Worm (Caenorhabditis elegans): ENCODE measurements around the gene col-143.

Gene col-143

ce11 chrV:6839008-6839407, 3.6 kb downstream of the col-143 start, which contains the start of gene hpo-8:
Gene hpo-8 (plus strand): TSS chrV:6839289.
- no peak for TF ChIP-seq ham-2 (GFP tag; optimal IDR thresholded peaks at IDR 0.05)
- no peak for TF ChIP-seq bed-3 (GFP tag; optimal IDR thresholded peaks at IDR 0.05)
- TF ChIP-seq nhr-76 (tag; optimal IDR thresholded peaks at IDR 0.05), result no peak
- no peak for TF ChIP-seq pha-4 (tag; optimal IDR thresholded peaks at IDR 0.05)
- no peak for TF ChIP-seq drap-1 (GFP tag; optimal IDR thresholded peaks at IDR 0.05)
- TF ChIP-seq hlh-1 (tag; optimal IDR thresholded peaks at IDR 0.05), result no peak

DNA sequence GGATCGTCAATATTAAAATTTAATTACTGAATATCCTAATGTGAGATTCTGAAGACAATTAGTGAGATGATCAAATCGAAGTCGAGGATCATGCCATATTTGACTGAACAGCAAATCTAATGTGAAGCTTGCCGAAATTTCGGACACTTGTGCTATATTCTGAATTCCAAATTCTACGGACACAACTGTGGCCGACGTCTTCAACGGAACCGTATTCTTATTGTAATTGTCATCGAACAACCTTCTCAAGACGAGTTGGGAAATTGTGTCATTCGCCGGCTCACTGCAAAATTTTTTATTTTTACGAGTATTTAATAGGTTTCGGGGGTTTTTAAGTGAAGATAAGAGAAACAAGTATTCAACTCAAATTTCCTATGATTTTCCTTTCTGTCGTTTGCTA, 7.0 kb downstream of the col-143 start, which contains the start of gene T15B7.1:
Gene T15B7.1 (plus strand): TSS at position 301 of the 400 bp plus-strand sequence.
- TF ChIP-seq cnd-1 (tag; optimal IDR thresholded peaks at IDR 0.05) (no peak), M03D4.4 (tag; optimal IDR thresholded peaks at IDR 0.05) (no peak), sem-2 (GFP tag; optimal IDR thresholded peaks at IDR 0.05) (no peak), ces-1 (GFP tag; optimal IDR thresholded peaks at IDR 0.05) (no peak), elt-3 (tag; optimal IDR thresholded peaks at IDR 0.05) (no peak), tbx-8 (GFP tag; optimal IDR thresholded peaks at IDR 0.05) (no peak), lin-13 (tag; optimal IDR thresholded peaks at IDR 0.05) (no peak), nhr-237 (tag; optimal IDR thresholded peaks at IDR 0.05) (no peak), elt-1 (tag; optimal IDR thresholded peaks at IDR 0.05; ENCODE audit: borderline replicate concordance, insufficient read depth) (no peak), ztf-11 (tag; optimal IDR thresholded peaks at IDR 0.05) (no peak), lsy-2 (tag; optimal IDR thresholded peaks at IDR 0.05) (no peak), ceh-39 (tag; optimal IDR thresholded peaks at IDR 0.05) (no peak), ham-2 (GFP tag; optimal IDR thresholded peaks at IDR 0.05) (no peak), nhr-12 (tag; optimal IDR thresholded peaks at IDR 0.05) (no peak), mls-2 (tag; optimal IDR thresholded peaks at IDR 0.05) (no peak), nhr-76 (tag; optimal IDR thresholded peaks at IDR 0.05) (no peak), ceh-43 (GFP tag; optimal IDR thresholded peaks at IDR 0.05) (no peak), bed-3 (GFP tag; optimal IDR thresholded peaks at IDR 0.05) (no peak)

ce11 chrV:6846507-6846906, 11.1 kb downstream of the col-143 start, which contains the start of gene lgc-54:
Gene lgc-54 (minus strand): TSS chrV:6846607.
- no peak for TF ChIP-seq lin-13 (tag; optimal IDR thresholded peaks at IDR 0.05)

- TF ChIP-seq ceh-39 (tag; optimal IDR thresholded peaks at IDR 0.05), result no peak
- no peak for TF ChIP-seq sem-2 (GFP tag; optimal IDR thresholded peaks at IDR 0.05)
- no peak for TF ChIP-seq nhr-2 (tag; optimal IDR thresholded peaks at IDR 0.05)
- no peak for TF ChIP-seq mep-1 (tag; optimal IDR thresholded peaks at IDR 0.05)
- TF ChIP-seq flh-1 (GFP tag; optimal IDR thresholded peaks at IDR 0.05), result no peak
- no peak for TF ChIP-seq snpc-4 (tag; optimal IDR thresholded peaks at IDR 0.05)
- no peak for TF ChIP-seq lsy-2 (tag; optimal IDR thresholded peaks at IDR 0.05)
- no peak for TF ChIP-seq drap-1 (GFP tag; optimal IDR thresholded peaks at IDR 0.05)
Measured at ce11 chrV:6854711-6855110, 19.3 kb downstream of the col-143 start, which contains the start of gene gpa-10. Gene gpa-10 (minus strand): TSS chrV:6854811.

DNA sequence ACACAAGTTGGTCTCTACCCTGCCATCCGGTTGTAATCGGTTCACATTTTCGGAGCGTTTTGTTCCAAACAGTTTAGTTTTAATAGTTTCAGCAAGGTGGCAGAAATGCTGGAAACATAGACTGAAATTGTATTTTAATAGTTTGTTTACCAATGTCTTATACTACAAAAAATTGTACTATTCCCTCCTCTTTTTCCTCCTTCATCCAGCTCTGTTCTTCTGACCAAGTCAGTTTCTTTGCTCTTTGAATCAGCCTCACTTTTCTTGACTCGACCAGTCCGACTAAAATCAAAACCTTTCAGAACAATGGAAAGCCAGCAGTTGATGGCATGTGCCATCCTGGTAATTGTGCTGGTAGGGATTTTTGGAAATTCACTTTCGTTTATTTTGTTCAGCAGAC, 34.6 kb downstream of the col-143 start, which contains the start of gene frpr-18:
Gene frpr-18 (plus strand): TSS at position 301 of the 400 bp plus-strand sequence.
- TF ChIP-seq tbx-8 (GFP tag; optimal IDR thresholded peaks at IDR 0.05) (no peak), ces-1 (GFP tag; optimal IDR thresholded peaks at IDR 0.05) (no peak)

DNA sequence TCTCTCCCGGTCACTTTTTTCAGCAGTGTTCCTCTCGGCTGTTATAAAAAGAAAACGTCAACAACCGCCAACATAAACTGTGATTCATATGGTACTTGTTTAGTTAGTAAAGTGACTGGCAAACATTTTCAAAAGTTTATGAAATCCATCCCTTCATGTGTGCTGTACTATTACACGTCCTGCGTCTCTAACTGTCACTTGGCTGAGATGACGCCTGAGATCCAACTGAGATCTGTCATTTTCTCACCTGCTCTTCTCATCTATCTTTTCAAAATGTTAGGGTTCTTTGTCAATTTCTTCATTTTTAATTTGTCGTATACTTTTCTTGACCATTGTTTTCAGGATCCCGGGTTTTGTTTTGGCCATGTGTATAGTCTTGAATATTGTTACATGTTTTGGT, 39.3 kb downstream of the col-143 start:
- TF ChIP-seq hlh-1 (tag; optimal IDR thresholded peaks at IDR 0.05) (peak; percentile 65), blmp-1 (tag; optimal IDR thresholded peaks at IDR 0.05) (no peak), drap-1 (GFP tag; optimal IDR thresholded peaks at IDR 0.05) (no peak), unc-62 (GFP tag; optimal IDR thresholded peaks at IDR 0.05) (peak; percentile 69), ztf-11 (tag; optimal IDR thresholded peaks at IDR 0.05) (no peak), nhr-237 (tag; optimal IDR thresholded peaks at IDR 0.05) (no peak)

DNA sequence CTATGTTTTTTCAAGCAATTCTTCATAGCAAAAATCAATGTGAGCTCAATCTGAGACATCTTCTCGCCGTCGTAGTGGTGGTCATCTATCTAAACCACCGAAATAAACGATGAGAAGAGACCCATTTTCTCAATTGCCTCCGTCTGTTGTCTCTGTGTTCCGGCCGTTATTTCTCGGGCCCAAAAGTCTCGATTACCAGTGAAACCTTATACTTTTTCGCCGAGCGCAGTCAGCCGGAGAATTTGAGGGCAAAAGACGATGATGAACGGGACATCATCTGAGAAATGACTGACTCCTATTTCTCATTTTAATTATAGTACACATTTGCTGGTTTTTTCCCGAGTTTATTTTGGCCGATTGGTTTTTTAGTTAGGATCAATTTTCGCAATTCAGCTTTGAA, 40.4 kb downstream of the col-143 start:
- TF ChIP-seq lin-13 (tag; optimal IDR thresholded peaks at IDR 0.05) (no peak), lin-32 (GFP tag; optimal IDR thresholded peaks at IDR 0.05) (no peak), mls-2 (tag; optimal IDR thresholded peaks at IDR 0.05) (no peak), M03D4.4 (tag; optimal IDR thresholded peaks at IDR 0.05) (no peak), zip-8 (tag; optimal IDR thresholded peaks at IDR 0.05) (no peak), drap-1 (GFP tag; optimal IDR thresholded peaks at IDR 0.05) (no peak), blmp-1 (tag; optimal IDR thresholded peaks at IDR 0.05) (no peak)
